Fruit fly (Drosophila melanogaster): ENCODE measurements around the gene Pdh.

Gene Pdh

DNA sequence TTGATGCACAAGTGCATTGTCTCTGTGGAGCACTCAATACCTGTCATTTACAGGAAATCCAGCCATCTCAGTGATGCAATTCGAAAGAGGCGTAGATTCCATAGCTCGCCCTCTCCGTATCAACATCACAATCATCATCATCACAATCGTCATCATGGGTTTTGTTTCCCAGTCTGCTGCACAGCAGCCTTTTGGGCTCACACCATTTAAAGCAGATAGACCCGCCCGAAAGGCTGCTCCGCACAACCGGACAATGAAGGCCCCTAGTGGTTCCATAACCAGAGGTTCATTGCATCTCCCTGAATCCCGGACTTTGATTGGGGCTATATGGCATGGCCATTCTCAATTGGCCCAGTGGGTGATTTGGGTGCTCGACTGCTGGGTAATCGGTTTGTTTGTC, 19.2 kb downstream of the Pdh start:
- no peak for TF ChIP-seq Myc (optimal IDR thresholded peaks at IDR 0.05)
- no peak for TF ChIP-seq Sin3A (optimal IDR thresholded peaks at IDR 0.05)
- no peak for TF ChIP-seq ttk (optimal IDR thresholded peaks at IDR 0.05)
- no peak for TF ChIP-seq insv (optimal IDR thresholded peaks at IDR 0.05)
- no peak for TF ChIP-seq psq (optimal IDR thresholded peaks at IDR 0.05)

DNA sequence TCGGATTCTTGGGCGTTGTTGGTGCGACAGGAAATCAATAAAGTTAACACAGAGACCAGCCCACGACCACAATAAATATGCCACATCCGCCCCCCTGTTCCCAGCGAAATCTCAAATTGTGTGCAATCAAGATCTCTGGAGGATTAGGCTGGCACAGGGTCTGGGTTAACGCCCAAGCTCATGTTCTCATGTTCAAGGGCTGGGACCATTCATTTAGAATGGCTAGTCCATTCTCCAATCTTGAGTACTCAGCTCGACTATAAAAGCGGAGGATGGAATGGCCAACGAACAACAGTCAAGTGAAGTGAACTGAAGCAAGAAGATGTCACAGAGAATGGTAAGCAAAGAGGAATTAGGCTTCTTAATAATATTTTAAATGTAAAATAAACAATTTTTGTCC, 21.1 kb downstream of the Pdh start, which contains the start of gene CG13056:
Gene CG13056 (plus strand): TSS at position 301 of the 400 bp plus-strand sequence.
- TF ChIP-seq Sin3A (optimal IDR thresholded peaks at IDR 0.05), result no peak
- no peak for TF ChIP-seq Myc (optimal IDR thresholded peaks at IDR 0.05)
- no peak for TF ChIP-seq ttk (optimal IDR thresholded peaks at IDR 0.05)

DNA sequence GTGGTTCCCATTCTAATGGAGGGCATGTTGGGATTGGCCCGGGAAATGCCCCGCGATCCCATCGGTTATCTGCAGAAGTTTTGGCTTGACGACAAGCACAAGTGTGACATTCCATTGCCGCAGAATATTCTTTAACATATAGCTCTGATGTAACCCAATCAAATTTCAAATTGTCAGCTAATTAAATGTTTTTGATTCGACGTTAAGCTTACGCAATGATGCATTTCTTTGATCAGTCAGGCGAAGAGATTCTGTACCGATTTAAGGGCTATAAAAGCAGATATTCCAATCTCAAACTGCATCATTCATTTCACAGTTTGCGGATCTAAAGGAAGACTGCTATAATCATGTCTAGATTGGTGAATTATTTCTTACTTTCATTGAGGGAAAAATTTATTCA, 22.5 kb downstream of the Pdh start, which contains the start of gene retinin:
Gene retinin (plus strand): TSS at position 301 of the 400 bp plus-strand sequence.
- no peak for TF ChIP-seq ttk (optimal IDR thresholded peaks at IDR 0.05)
- no peak for TF ChIP-seq Sin3A (optimal IDR thresholded peaks at IDR 0.05)
- TF ChIP-seq insv (optimal IDR thresholded peaks at IDR 0.05), result no peak
- TF ChIP-seq Myc (optimal IDR thresholded peaks at IDR 0.05), result no peak
- no peak for TF ChIP-seq h (optimal IDR thresholded peaks at IDR 0.05)
- no peak for TF ChIP-seq psq (optimal IDR thresholded peaks at IDR 0.05)

DNA sequence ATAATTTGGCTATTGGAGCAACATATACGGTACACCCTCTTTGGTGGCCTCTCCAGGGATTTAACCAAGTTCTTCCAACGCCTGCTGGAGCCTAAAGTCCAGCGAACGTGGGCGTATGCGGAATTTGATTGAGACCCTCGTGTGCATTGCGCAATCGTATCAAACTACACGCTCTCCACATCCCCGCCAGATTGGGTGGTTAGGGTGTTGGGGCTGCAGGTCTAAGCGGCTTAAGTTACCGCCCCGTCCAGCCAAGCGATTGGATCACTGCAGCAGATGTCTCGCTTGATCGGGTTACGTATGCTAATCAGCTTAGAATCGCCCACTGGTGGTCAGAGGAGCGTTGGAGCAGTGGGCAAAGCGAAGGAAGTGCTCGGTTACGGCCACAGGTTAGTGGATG, 23.4 kb downstream of the Pdh start, which contains the start of gene CG33060:
Gene CG33060 (plus strand): TSS at position 301 of the 400 bp plus-strand sequence.
- TF ChIP-seq h (optimal IDR thresholded peaks at IDR 0.05) (no peak), Sin3A (optimal IDR thresholded peaks at IDR 0.05) (no peak), ttk (optimal IDR thresholded peaks at IDR 0.05) (no peak), Myc (optimal IDR thresholded peaks at IDR 0.05) (no peak), psq (optimal IDR thresholded peaks at IDR 0.05) (no peak), insv (optimal IDR thresholded peaks at IDR 0.05) (no peak)

DNA sequence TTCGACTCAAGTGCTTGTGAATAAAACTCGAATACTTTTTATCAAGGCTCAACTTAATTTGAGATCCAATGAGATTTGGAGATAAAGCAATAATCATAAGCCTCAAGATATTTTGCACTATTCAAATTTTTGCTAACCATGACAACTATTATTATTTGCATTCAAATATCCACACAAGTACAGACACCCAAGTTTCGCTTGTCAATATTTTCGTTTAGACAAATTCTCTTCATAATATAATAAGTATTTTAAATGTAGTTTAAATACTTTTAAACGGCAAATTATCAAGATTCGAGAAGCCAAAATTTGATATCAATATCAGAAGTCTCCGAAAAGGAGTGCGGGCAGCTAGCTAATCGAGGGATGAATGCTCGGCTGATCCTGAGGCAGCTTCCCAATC, 24.6 kb downstream of the Pdh start, which contains the start of gene CG33061:
Gene CG33061 (plus strand): TSS at position 301 of the 400 bp plus-strand sequence.
- TF ChIP-seq ttk (optimal IDR thresholded peaks at IDR 0.05) (no peak), Sin3A (optimal IDR thresholded peaks at IDR 0.05) (no peak), insv (optimal IDR thresholded peaks at IDR 0.05) (no peak), h (optimal IDR thresholded peaks at IDR 0.05) (no peak), Myc (optimal IDR thresholded peaks at IDR 0.05) (no peak), psq (optimal IDR thresholded peaks at IDR 0.05) (no peak)

DNA sequence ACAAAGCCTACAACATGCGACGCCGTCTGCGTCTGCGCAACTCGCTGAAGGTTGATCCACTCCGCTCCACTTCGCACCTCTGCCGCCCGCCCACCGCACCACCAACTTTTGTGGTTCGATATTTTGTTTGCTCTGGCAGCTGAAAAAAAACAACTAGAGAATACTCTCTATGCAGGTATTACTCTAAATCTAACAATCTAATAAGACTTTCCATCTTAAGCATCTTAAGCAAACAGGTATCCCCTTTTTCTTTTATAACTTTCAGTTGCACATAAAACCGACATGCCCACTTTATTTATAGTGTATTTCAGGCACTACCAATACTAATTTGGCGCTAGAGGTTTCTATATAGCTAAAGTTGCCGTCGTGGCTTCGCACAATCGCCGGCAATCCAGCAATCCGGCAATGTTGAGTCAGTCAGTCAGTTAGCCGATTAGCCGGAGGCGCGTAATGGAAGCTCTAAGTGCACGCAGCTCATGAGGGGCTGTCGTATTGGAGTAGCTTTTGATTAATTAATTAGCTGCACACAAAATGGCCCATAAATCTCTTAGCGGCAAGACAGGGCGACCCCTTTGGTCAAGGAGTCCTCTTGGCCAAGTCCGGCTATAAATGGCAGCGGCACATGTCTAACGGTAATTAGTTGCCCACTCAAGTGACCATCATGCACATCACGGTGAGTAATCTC, 25.7 kb downstream of the Pdh start, which contains the start of gene CG13058:
Gene CG13058 (plus strand): TSS at position 635 of the 685 bp plus-strand sequence.
- TF ChIP-seq h (optimal IDR thresholded peaks at IDR 0.05), result no peak
- TF ChIP-seq Sin3A (optimal IDR thresholded peaks at IDR 0.05), result no peak
- TF ChIP-seq psq (optimal IDR thresholded peaks at IDR 0.05), result no peak
- TF ChIP-seq insv (optimal IDR thresholded peaks at IDR 0.05), result no peak
- TF ChIP-seq Myc (optimal IDR thresholded peaks at IDR 0.05), result no peak
- no peak for TF ChIP-seq ttk (optimal IDR thresholded peaks at IDR 0.05)

DNA sequence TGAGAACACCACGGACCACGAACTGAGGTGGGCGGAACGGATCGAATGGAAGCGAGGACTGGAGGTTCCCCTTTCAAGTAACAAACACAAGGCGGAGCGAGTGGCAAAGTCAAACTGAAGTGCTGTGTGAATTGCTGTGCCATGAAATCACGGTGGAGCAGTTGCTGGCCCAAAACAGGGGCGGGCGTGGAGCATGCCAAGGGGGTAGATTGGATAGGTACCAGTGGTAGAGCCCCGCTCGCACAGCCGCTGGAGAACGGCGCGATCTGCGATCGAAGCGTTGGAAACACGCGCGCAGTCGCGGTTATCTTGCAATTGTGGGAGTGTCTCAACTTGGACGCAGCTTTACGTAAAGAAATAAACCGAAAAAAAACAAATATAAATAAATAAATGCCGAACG, 26.3 kb downstream of the Pdh start, which contains the start of gene CG13038:
Gene CG13038 (minus strand): TSS at position 118 of the 400 bp plus-strand sequence.
- TF ChIP-seq psq (optimal IDR thresholded peaks at IDR 0.05) (no peak), Myc (optimal IDR thresholded peaks at IDR 0.05) (no peak), Sin3A (optimal IDR thresholded peaks at IDR 0.05) (no peak), insv (optimal IDR thresholded peaks at IDR 0.05) (no peak)

DNA sequence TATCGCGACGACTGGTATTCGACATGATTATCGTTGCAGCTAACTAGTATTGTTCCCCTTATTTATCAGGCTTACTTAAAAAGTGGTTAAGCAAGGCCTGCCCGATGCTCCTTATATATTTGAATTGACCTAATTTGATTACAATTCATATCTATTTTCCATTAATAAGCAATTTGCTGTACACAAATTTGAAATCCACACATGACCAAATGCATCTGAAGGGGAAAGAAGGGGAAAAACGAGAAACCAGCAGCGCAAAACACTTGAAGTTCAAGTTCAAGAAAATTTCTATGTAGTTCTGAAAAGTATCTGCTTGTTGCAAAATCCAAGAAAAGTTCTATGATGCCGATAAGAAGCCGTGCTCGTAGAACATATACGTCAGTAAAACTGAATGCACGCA, 27.4 kb downstream of the Pdh start, which contains the start of the genes CG13040 and CG13039:
Gene CG13040 (minus strand): TSS at position 101 of the 400 bp plus-strand sequence.
Gene CG13039 (minus strand): TSS at position 106 of the 400 bp plus-strand sequence.
- TF ChIP-seq Myc (optimal IDR thresholded peaks at IDR 0.05), result no peak
- TF ChIP-seq insv (optimal IDR thresholded peaks at IDR 0.05), result no peak
- no peak for TF ChIP-seq h (optimal IDR thresholded peaks at IDR 0.05)
- no peak for TF ChIP-seq Sin3A (optimal IDR thresholded peaks at IDR 0.05)
- no peak for TF ChIP-seq psq (optimal IDR thresholded peaks at IDR 0.05)
- no peak for TF ChIP-seq ttk (optimal IDR thresholded peaks at IDR 0.05)

DNA sequence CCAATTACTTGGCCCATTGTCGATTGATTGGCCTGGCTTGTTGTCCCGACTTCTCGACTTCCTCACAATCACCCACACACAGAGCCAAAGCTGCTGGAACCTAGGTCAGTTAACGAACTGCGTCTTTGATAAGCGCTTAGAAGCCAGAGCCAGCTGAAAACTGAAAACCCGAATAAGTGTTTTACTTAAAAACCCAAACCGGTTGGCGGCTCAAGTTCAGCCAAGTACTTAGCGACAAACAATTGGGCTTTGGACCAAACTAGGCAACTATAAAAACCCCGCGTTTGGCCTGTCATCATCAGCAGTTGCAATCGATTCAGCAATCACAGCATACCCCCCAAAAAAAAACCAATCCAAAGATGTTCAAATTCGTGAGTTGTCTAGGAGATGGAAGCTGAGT, 30.7 kb downstream of the Pdh start, which contains the start of gene CG13059:
Gene CG13059 (plus strand): TSS at position 301 of the 400 bp plus-strand sequence.
- TF ChIP-seq psq (optimal IDR thresholded peaks at IDR 0.05) (no peak), Myc (optimal IDR thresholded peaks at IDR 0.05) (no peak), h (optimal IDR thresholded peaks at IDR 0.05) (no peak), Sin3A (optimal IDR thresholded peaks at IDR 0.05) (no peak), ttk (optimal IDR thresholded peaks at IDR 0.05) (no peak), insv (optimal IDR thresholded peaks at IDR 0.05) (no peak)

DNA sequence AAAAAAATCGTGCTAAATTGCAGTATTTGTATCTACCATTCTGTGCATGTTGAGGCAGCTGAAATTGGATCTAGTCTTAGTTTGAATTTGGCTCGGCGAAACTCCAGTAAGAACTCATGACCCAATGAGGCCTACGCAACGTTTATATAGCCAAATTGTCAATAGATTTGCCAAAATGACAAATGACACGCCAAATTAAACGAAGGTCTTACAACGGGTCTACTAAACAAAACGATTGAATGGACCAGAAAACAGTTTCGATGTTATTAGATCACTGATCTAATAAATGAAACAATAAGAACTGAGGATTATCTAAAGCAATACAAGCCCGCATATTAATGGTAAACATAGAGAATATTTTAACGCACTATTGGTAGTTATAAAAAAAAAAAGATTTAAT, 32.9 kb downstream of the Pdh start, which contains the start of gene CG42718:
Gene CG42718 (minus strand): TSS at position 101 of the 400 bp plus-strand sequence.
- TF ChIP-seq h (optimal IDR thresholded peaks at IDR 0.05) (no peak), ttk (optimal IDR thresholded peaks at IDR 0.05) (no peak)

DNA sequence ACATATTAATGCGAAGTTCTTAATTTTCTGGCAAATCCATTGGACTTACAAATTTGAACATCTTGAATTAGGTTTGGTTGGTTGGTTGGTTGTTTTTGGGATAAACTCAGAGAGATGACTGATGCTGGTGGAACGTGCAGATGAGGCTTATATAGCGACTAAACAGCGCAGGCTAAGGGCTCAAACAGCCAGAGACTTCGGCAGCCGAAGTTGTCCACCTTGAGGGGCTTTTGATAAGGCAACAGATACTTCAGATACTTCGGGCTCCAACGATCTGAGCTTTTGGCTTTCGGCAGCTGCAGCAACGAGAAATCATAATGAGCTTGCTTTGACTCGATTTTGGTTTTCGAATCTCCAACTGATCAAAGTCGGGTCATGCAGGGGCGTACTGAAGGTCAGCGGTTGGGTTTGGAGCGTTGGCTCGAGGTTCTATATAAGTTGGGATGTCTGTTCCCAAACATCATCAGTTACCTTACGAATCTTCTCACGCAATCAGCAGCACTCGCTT, 34.6 kb downstream of the Pdh start, which contains the start of the genes CG13041 and CG13060:
Gene CG13041 (minus strand): TSS at position 128 of the 508 bp plus-strand sequence.
Gene CG13060 (plus strand): TSS at position 458 of the 508 bp plus-strand sequence.
- TF ChIP-seq h (optimal IDR thresholded peaks at IDR 0.05) (no peak), insv (optimal IDR thresholded peaks at IDR 0.05) (no peak), ttk (optimal IDR thresholded peaks at IDR 0.05) (no peak), Sin3A (optimal IDR thresholded peaks at IDR 0.05) (no peak), Myc (optimal IDR thresholded peaks at IDR 0.05) (no peak)

DNA sequence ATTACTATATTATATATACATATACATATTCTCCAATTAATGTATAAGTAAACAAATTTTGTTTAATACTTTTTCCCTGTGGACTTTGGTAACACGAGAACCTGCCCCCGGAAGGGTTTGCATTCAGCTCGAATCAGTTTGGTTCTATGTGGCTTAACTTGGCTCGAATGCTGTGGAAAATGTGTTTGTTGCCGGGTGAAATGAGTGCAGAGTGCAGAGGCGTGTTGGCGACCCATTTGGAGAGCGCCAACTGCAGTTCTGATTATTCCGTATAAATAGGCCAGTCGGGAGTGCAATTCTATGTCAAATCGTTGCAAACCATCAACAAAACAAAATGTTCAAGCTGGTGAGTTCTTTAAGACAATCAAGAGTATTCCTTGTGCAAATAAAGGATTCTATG, 36.4 kb downstream of the Pdh start, which contains the start of gene Nplp3:
Gene Nplp3 (plus strand): TSS at position 301 of the 400 bp plus-strand sequence.
- TF ChIP-seq Sin3A (optimal IDR thresholded peaks at IDR 0.05) (no peak), psq (optimal IDR thresholded peaks at IDR 0.05) (no peak), ttk (optimal IDR thresholded peaks at IDR 0.05) (no peak), h (optimal IDR thresholded peaks at IDR 0.05) (no peak), Myc (optimal IDR thresholded peaks at IDR 0.05) (no peak), insv (optimal IDR thresholded peaks at IDR 0.05) (no peak)

Measured in Kc167 (cell line).